Worm (Caenorhabditis elegans) whole organism, young adult: ENCODE data around the gene abu-4.

Experiments used
- F22D6.2 ChIP-seq: sonication (generic microtip); optimal IDR thresholded peaks from 2 replicates; lab custom pipeline; 2016; ENCODE audit warnings: mild to moderate bottlenecking, missing genetic modification characterization, missing compliant biosample characterization
- Y79H2A.3 ChIP-seq: fragments of 200-800 bp; sonication (Bioruptor generic); conservative IDR thresholded peaks from 2 replicates; pipeline ENCODE4 v1.3.6; 2022; ENCODE audit warnings: missing genetic modification reagents, missing genetic modification characterization, missing compliant biosample characterization
- ama-1 ChIP-seq, 3 experiments: fragments of 150-350 bp in 1 of 3; sonication (generic microtip) in 2 of 3; optimal IDR thresholded peaks; 2 replicates each; lab custom pipeline; 2014 to 2018; ENCODE audit warnings: missing biosample characterization in 2 of 3, missing genetic modification characterization in 2 of 3, missing genetic modification reagents in 2 of 3
- aptf-2 ChIP-seq: fragments of 200-800 bp; sonication (Bioruptor generic); conservative IDR thresholded peaks from 2 replicates; pipeline ENCODE4 v1.3.6; 2022; ENCODE audit warnings: missing genetic modification reagents, missing genetic modification characterization, missing compliant biosample characterization
- bed-2 ChIP-seq: fragments of 200-800 bp; sonication (Bioruptor generic); IDR thresholded peaks from 2 replicates; pipeline ENCODE4 v1.3.6; 2022; ENCODE audit warnings: missing genetic modification reagents, missing genetic modification characterization, missing compliant biosample characterization
- ceh-100 ChIP-seq: fragments of 200-800 bp; sonication (Bioruptor generic); IDR thresholded peaks from 2 replicates; pipeline ENCODE4 v1.3.6; 2022; ENCODE audit warnings: missing genetic modification reagents, missing genetic modification characterization, missing compliant biosample characterization
- dox-1 ChIP-seq: fragments of 200-800 bp; sonication (Bioruptor generic); IDR thresholded peaks from 2 replicates; pipeline ENCODE4 v1.3.6; 2022; ENCODE audit warnings: missing genetic modification reagents, missing genetic modification characterization, missing compliant biosample characterization
- nfya-1 ChIP-seq: sonication (generic microtip); optimal IDR thresholded peaks from 2 replicates; lab custom pipeline; 2017; ENCODE audit warnings: antibody characterized with exemption, missing compliant biosample characterization, missing genetic modification characterization, borderline replicate concordance; ENCODE audit not compliant: insufficient read depth
- nhr-120 ChIP-seq: fragments of 200-800 bp; sonication (Bioruptor generic); IDR thresholded peaks from 2 replicates; pipeline ENCODE4 v1.3.6; 2022; ENCODE audit warnings: missing genetic modification characterization, missing compliant biosample characterization
- nhr-90 ChIP-seq: sonication (generic microtip); optimal IDR thresholded peaks from 2 replicates; lab custom pipeline; 2016; ENCODE audit warnings: missing genotype, mild to moderate bottlenecking, missing genetic modification characterization, missing compliant biosample characterization
- pha-4 ChIP-seq: fragments of 150-350 bp; sonication (generic microtip); optimal IDR thresholded peaks from 2 replicates; lab custom pipeline; 2014; ENCODE audit warnings: missing biosample characterization, missing genetic modification reagents, missing genetic modification characterization
- repo-1 ChIP-seq: sonication (generic microtip); optimal IDR thresholded peaks from 2 replicates; lab custom pipeline; 2017; ENCODE audit warnings: mild to moderate bottlenecking, missing genetic modification characterization, missing compliant biosample characterization
- unc-62 ChIP-seq: fragments of 150-350 bp; optimal IDR thresholded peaks from 2 replicates; lab custom pipeline; 2014; ENCODE audit warnings: missing biosample characterization, missing genetic modification reagents, missing genetic modification characterization
- ztf-22 ChIP-seq: fragments of 200-800 bp; sonication (Bioruptor generic); optimal IDR thresholded peaks from 2 replicates; lab custom pipeline; 2018; ENCODE audit warnings: mild to moderate bottlenecking, missing genetic modification characterization, moderate library complexity, missing compliant biosample characterization

DNA sequence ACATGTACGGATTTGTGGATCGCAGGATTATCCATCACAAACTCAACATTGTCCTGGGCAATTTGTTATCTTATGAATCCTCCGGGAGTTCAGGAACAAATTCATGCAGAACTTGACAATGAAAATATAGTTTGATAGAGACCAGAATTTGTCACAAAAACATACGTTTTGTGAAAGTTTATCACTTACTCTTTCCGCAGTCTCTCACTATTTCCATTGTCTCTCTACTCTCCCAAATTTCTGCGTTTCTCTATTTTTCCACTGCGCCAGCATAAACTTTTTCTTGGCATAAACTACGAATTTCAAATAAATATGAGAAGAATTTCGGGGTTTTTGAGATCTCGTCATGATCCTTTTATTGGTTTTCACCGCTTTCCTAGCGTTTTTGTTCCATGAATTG lies 32.0 kb upstream of the abu-4 start, which contains the start of gene cyp-33C3:
- no peak for TF ChIP-seq Y79H2A.3 (GFP tag; lab: Robert Waterston, UW)
- TF ChIP-seq repo-1 (tag; lab: Kevin White, UChicago) = no peak
- no peak for TF ChIP-seq nhr-120
- no peak for TF ChIP-seq dox-1 (GFP tag; lab: Robert Waterston, UW)
- TF ChIP-seq ztf-22 = no peak
- no peak for TF ChIP-seq unc-62
- no peak for TF ChIP-seq nfya-1
- TF ChIP-seq aptf-2 (GFP tag; lab: Robert Waterston, UW) = no peak
- no peak for TF ChIP-seq F22D6.2 (tag; lab: Kevin White, UChicago)
- no peak for TF ChIP-seq nhr-90 (tag; lab: Kevin White, UChicago)
- no peak for TF ChIP-seq bed-2
- no peak for TF ChIP-seq ceh-100
- no peak for TF ChIP-seq ama-1 (optimal IDR thresholded peaks at IDR 0.05; lab: Kevin White, UChicago)
- TF ChIP-seq ama-1 (GFP tag; optimal IDR thresholded peaks at IDR 0.05; lab: Kevin White, UChicago) = no peak
- no peak for TF ChIP-seq pha-4
